Worm (Caenorhabditis elegans): Measurements from ENCODE around the gene mpst-3.

DNA sequence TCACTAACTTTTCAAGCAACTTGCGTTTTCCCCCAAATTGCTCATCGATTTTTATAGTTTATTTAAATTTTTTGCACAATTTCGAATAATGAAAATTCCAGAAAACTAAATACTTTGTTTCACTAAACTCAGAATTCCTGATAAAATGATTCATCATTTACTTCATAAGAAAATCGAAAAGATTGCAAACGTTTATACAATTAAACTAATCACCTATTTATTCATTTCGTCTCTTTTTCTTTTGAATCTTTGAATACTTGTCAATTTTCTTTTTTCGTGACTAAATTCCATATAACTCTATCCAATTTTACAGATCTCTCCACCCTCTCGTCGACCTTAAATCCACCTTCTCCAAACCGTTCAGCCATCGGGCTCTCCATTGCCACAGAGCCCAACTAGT lies 41.1 kb downstream of the mpst-3 start, which contains the start of gene C30G7.2:
- TF ChIP-seq pqm-1 (tag; optimal IDR thresholded peaks at IDR 0.05) (no peak), nhr-76 (tag; optimal IDR thresholded peaks at IDR 0.05) (no peak), egl-27 (tag; optimal IDR thresholded peaks at IDR 0.05) (no peak), lir-3 (tag; optimal IDR thresholded peaks at IDR 0.05; ENCODE audit: poor library complexity) (no peak), sptf-1 (tag; optimal IDR thresholded peaks at IDR 0.05) (no peak), blmp-1 (tag; optimal IDR thresholded peaks at IDR 0.05) (no peak), nhr-12 (tag; optimal IDR thresholded peaks at IDR 0.05) (no peak), lin-13 (GFP tag; optimal IDR thresholded peaks at IDR 0.05) (no peak), nhr-90 (tag; optimal IDR thresholded peaks at IDR 0.05; ENCODE audit: poor library complexity) (no peak), rnt-1 (tag; optimal IDR thresholded peaks at IDR 0.05) (no peak), snpc-4 (tag; optimal IDR thresholded peaks at IDR 0.05) (no peak)
